Worm (Caenorhabditis elegans) whole organism, young adult: ENCODE results near the gene rpia-1.

Experiments
- F23B12.7 ChIP-seq: sonication (generic microtip); optimal IDR thresholded peaks from 2 replicates; lab custom pipeline; 2017; ENCODE audit warnings: missing genetic modification characterization, mild to moderate bottlenecking, missing compliant biosample characterization, antibody characterized with exemption, moderate library complexity; ENCODE audit not compliant: insufficient read depth
- Y79H2A.3 ChIP-seq: fragments of 200-800 bp; sonication (Bioruptor generic); conservative IDR thresholded peaks from 2 replicates; pipeline ENCODE4 v1.3.6; 2022; ENCODE audit warnings: missing genetic modification reagents, missing genetic modification characterization, missing compliant biosample characterization
- Y95B8A.8 ChIP-seq: fragments of 200-800 bp; sonication (Bioruptor generic); IDR thresholded peaks from 2 replicates; pipeline ENCODE4 v1.3.6; 2022; ENCODE audit warnings: missing genetic modification reagents, missing genetic modification characterization, missing compliant biosample characterization
- attf-6 ChIP-seq: fragments of 200-800 bp; sonication (Bioruptor generic); IDR thresholded peaks from 2 replicates; pipeline ENCODE4 v1.3.6; 2022; ENCODE audit warnings: missing genetic modification reagents, missing genetic modification characterization, missing compliant biosample characterization
- cebp-2 ChIP-seq: fragments of 200-800 bp; sonication (Bioruptor generic); IDR thresholded peaks from 2 replicates; pipeline ENCODE4 v1.3.6; 2022; ENCODE audit warnings: missing genetic modification characterization, missing compliant biosample characterization
- chd-7 ChIP-seq: sonication (generic microtip); optimal IDR thresholded peaks from 2 replicates; lab custom pipeline; 2016; ENCODE audit warnings: mild to moderate bottlenecking, missing genetic modification characterization, moderate library complexity, missing compliant biosample characterization
- die-1 ChIP-seq: sonication (generic microtip); optimal IDR thresholded peaks from 2 replicates; lab custom pipeline; 2016; ENCODE audit warnings: missing genotype, mild to moderate bottlenecking, missing genetic modification characterization, missing compliant biosample characterization
- ets-4 ChIP-seq: fragments of 200-800 bp; sonication (Bioruptor generic); optimal IDR thresholded peaks from 2 replicates; lab custom pipeline; 2018; ENCODE audit warnings: mild to moderate bottlenecking, missing genetic modification characterization, missing compliant biosample characterization
- lin-54 ChIP-seq: fragments of 200-800 bp; sonication (Bioruptor generic); optimal IDR thresholded peaks from 2 replicates; lab custom pipeline; 2018; ENCODE audit warnings: mild to moderate bottlenecking, missing genetic modification characterization, missing compliant biosample characterization
- ztf-28 ChIP-seq: fragments of 200-800 bp; sonication (Bioruptor generic); IDR thresholded peaks from 2 replicates; pipeline ENCODE4 v1.3.6; 2022; ENCODE audit warnings: missing genetic modification reagents, missing genetic modification characterization, missing compliant biosample characterization

ce11 chrIII:7076386-7076785 is 46.5 kb upstream of the rpia-1 start, which contains the start of gene ZK418.13:
- TF ChIP-seq ztf-28 = no peak
- no peak for TF ChIP-seq F23B12.7 (tag; lab: Kevin White, UChicago)
- TF ChIP-seq die-1 (tag; lab: Kevin White, UChicago) = no peak
- no peak for TF ChIP-seq cebp-2 (GFP tag; lab: Robert Waterston, UW)
- no peak for TF ChIP-seq lin-54 (GFP tag; lab: Kevin White, UChicago)
- TF ChIP-seq Y79H2A.3 (GFP tag; lab: Robert Waterston, UW) = no peak
- no peak for TF ChIP-seq chd-7
- TF ChIP-seq attf-6 (GFP tag; lab: Robert Waterston, UW) = no peak
- no peak for TF ChIP-seq ets-4
- no peak for TF ChIP-seq Y95B8A.8 (GFP tag; lab: Robert Waterston, UW)
